Worm (Caenorhabditis elegans): ENCODE results near the gene ddo-1.

DNA sequence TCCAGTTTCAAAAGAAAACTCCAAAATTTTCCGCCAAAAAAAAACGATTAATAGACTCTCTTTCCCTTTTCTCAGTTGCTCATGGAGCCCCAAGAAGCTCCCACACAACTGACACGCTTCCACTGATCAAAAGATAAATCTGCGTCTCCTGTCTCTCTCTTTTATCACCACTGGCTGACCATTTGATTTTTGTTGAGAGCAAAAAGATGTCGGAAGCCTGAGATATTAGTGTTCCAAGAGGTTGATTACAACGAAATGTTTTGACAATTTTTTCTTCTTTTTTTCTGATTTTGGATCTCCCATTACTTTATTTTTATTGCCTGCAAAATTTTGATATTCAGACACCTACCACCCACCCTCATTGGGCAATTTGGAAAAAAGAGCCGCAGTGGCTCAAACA lies 44.5 kb downstream of the ddo-1 start, which contains the start of gene twk-42:
- no peak for TF ChIP-seq nhr-41 (GFP tag; IDR thresholded peaks at IDR 0.05)
- no peak for TF ChIP-seq spr-1 (tag; optimal IDR thresholded peaks at IDR 0.05)
- TF ChIP-seq pqm-1 (tag; optimal IDR thresholded peaks at IDR 0.05), result no peak
- TF ChIP-seq egl-27 (tag; optimal IDR thresholded peaks at IDR 0.05), result no peak
- TF ChIP-seq pha-4 (GFP tag; IDR thresholded peaks at IDR 0.05), result no peak
- no peak for TF ChIP-seq pha-4 (tag; optimal IDR thresholded peaks at IDR 0.05)
- no peak for TF ChIP-seq lin-1 (GFP tag; IDR thresholded peaks at IDR 0.05)
- TF ChIP-seq nhr-28 (tag; optimal IDR thresholded peaks at IDR 0.05), result no peak

All from whole organism, L4 larva.